Fruit fly (Drosophila melanogaster): ENCODE measurements around the gene CG11878.

- TF ChIP-seq pan (optimal IDR thresholded peaks at IDR 0.05), result no peak
- no peak for TF ChIP-seq EcR (GFP tag; optimal IDR thresholded peaks at IDR 0.05)
- TF ChIP-seq psq (optimal IDR thresholded peaks at IDR 0.05), result no peak
These were observed 1.6 kb downstream of the CG11878 start for dm6 chr3R:25275276-25275675.

Data from whole organism.